Worm (Caenorhabditis elegans): ENCODE results near the gene prx-1.

ce11 chrX:14338896-14339295 lies 25.2 kb downstream of the prx-1 start:
- TF ChIP-seq lin-13 (tag; optimal IDR thresholded peaks at IDR 0.05), result no peak
- no peak for TF ChIP-seq lsy-2 (tag; optimal IDR thresholded peaks at IDR 0.05)
- TF ChIP-seq sptf-1 (tag; optimal IDR thresholded peaks at IDR 0.05), result no peak
- no peak for TF ChIP-seq ztf-11 (tag; optimal IDR thresholded peaks at IDR 0.05)
- no peak for TF ChIP-seq ceh-43 (GFP tag; optimal IDR thresholded peaks at IDR 0.05)
- no peak for TF ChIP-seq nhr-76 (tag; optimal IDR thresholded peaks at IDR 0.05)
- TF ChIP-seq elt-3 (tag; optimal IDR thresholded peaks at IDR 0.05), result no peak
- TF ChIP-seq unc-62 (GFP tag; optimal IDR thresholded peaks at IDR 0.05), result no peak
- TF ChIP-seq nhr-12 (tag; optimal IDR thresholded peaks at IDR 0.05), result no peak
- TF ChIP-seq blmp-1 (tag; optimal IDR thresholded peaks at IDR 0.05), result no peak
- TF ChIP-seq nhr-28 (tag; optimal IDR thresholded peaks at IDR 0.05), result no peak
- TF ChIP-seq lin-32 (GFP tag; optimal IDR thresholded peaks at IDR 0.05), result no peak
- no peak for TF ChIP-seq mls-2 (tag; optimal IDR thresholded peaks at IDR 0.05)
- no peak for TF ChIP-seq M03D4.4 (tag; optimal IDR thresholded peaks at IDR 0.05)

Measured in whole organism, mixed stage, embryonic.